Fruit fly (Drosophila melanogaster): ENCODE measurements around the gene CG13045.

CG13045 gene

dm6 chr3L:16261505-16261904 is 29.2 kb downstream of the CG13045 start, which contains the start of gene CG34247 (continued):
- TF ChIP-seq Xrp1 (GFP tag; IDR thresholded peaks at IDR 0.05): no peak
- no peak for TF ChIP-seq ac (GFP tag; optimal IDR thresholded peaks at IDR 0.05)
- TF ChIP-seq Med (GFP tag): no peak
- no peak for TF ChIP-seq sisA (GFP tag; IDR thresholded peaks at IDR 0.05)

- no peak for TF ChIP-seq Adf1 (GFP tag; IDR thresholded peaks at IDR 0.05)
- TF ChIP-seq bsh (GFP tag; optimal IDR thresholded peaks at IDR 0.05): peak in 1 of 2 experiments; percentile 55
- TF ChIP-seq CG10654 (GFP tag; optimal IDR thresholded peaks at IDR 0.05): no peak
- TF ChIP-seq nom (GFP tag; optimal IDR thresholded peaks at IDR 0.05): peak; percentile 37
Measured at dm6 chr3L:16259552-16259951, 31.2 kb downstream of the CG13045 start, which contains the start of gene CG13053. Gene CG13053 (minus strand): TSS chr3L:16259722.

dm6 chr3L:16257118-16257627 is 33.6 kb downstream of the CG13045 start, which contains the start of gene CG13054:
Gene CG13054 (minus strand): TSS chr3L:16257191.
- TF ChIP-seq Dbx (GFP tag; IDR thresholded peaks at IDR 0.05) (0 out of 3 replicates have a peak, but pooled peaks have one; percentile 25), Deaf1 (tag; optimal IDR thresholded peaks at IDR 0.05) (peak; percentile 97), Bgb (GFP tag; IDR thresholded peaks at IDR 0.05; ENCODE audit: partially characterized antibody) (0 out of 2 replicates have a peak, but pooled peaks have one; percentile 19), sna (GFP tag; IDR thresholded peaks at IDR 0.05; ENCODE audit: partially characterized antibody) (no peak), CG10654 (GFP tag; optimal IDR thresholded peaks at IDR 0.05) (no peak), HLH4C (GFP tag; IDR thresholded peaks at IDR 0.05; ENCODE audit: partially characterized antibody) (0 out of 3 replicates have a peak, but pooled peaks have one; percentile 10), Ets65A (GFP tag) (peak; percentile 30), scrt (GFP tag; optimal IDR thresholded peaks at IDR 0.05) (peak; percentile 92), CG17359 (tag; optimal IDR thresholded peaks at IDR 0.05) (no peak)

- TF ChIP-seq scrt (GFP tag; optimal IDR thresholded peaks at IDR 0.05) (no peak), Dref (GFP tag; IDR thresholded peaks at IDR 0.05) (peak; percentile 22; the same call in 1 of the 2 replicates), CG30403 (GFP tag; optimal IDR thresholded peaks at IDR 0.05) (no peak), BtbVII (GFP tag; optimal IDR thresholded peaks at IDR 0.05) (no peak), crol (GFP tag; IDR thresholded peaks at IDR 0.05) (0 out of 2 replicates have a peak, but pooled peaks have one; percentile 46), Dll (GFP tag; IDR thresholded peaks at IDR 0.05; ENCODE audit: partially characterized antibody) (no peak), CG10274 (GFP tag; optimal IDR thresholded peaks at IDR 0.05) (no peak), Oaz (GFP tag; IDR thresholded peaks at IDR 0.05) (0 out of 2 replicates have a peak, but pooled peaks have one; percentile 11), schlank (tag; optimal IDR thresholded peaks at IDR 0.05) (no peak), CG18011 (GFP tag; optimal IDR thresholded peaks at IDR 0.05) (no peak), salm (tag; optimal IDR thresholded peaks at IDR 0.05) (no peak), wor (GFP tag; IDR thresholded peaks at IDR 0.05) (no peak), wek (GFP tag; optimal IDR thresholded peaks at IDR 0.05) (no peak), CG17328 (GFP tag; IDR thresholded peaks at IDR 0.05) (no peak), Dad (GFP tag; optimal IDR thresholded peaks at IDR 0.05) (no peak), Myb (GFP tag; optimal IDR thresholded peaks at IDR 0.05) (no peak), dpn (GFP tag; optimal IDR thresholded peaks at IDR 0.05) (no peak), amos (GFP tag; IDR thresholded peaks at IDR 0.05; ENCODE audit: partially characterized antibody) (peak; percentile 5; the same call in 1 of the 2 replicates), ttk (GFP tag; IDR thresholded peaks at IDR 0.05) (no peak), CG12659 (GFP tag; optimal IDR thresholded peaks at IDR 0.05) (no peak), Adf1 (GFP tag; IDR thresholded peaks at IDR 0.05) (no peak), CTCF (GFP tag; optimal IDR thresholded peaks at IDR 0.05) (peak; percentile 62), Six4 (GFP tag; optimal IDR thresholded peaks at IDR 0.05) (no peak), zf30C (GFP tag; optimal IDR thresholded peaks at IDR 0.05) (no peak), Trl (optimal IDR thresholded peaks at IDR 0.05) (peak; percentile 24 to 49), Trl (GFP tag; optimal IDR thresholded peaks at IDR 0.05) (no peak), Deaf1 (tag; optimal IDR thresholded peaks at IDR 0.05) (peak; percentile 51), CG9797 (GFP tag; optimal IDR thresholded peaks at IDR 0.05) (no peak), H15 (GFP tag; IDR thresholded peaks at IDR 0.05) (no peak)
Measured at dm6 chr3L:16252255-16252654, 38.5 kb downstream of the CG13045 start, which contains the start of gene CG13055. Gene CG13055 (minus strand): TSS chr3L:16252355.

Data from whole organism, embryonic.